Fruit fly (Drosophila melanogaster) S2 (cell line): ENCODE data around the gene CG44774.

Experiments used
- CG8478 ChIP-seq: fragments of >200 bp; optimal IDR thresholded peaks from 2 replicates; lab custom pipeline; 2018
- CTCF ChIP-seq, 2 experiments: fragments of >200 bp; optimal IDR thresholded peaks; 2 replicates each; lab custom pipeline; 2018

DNA sequence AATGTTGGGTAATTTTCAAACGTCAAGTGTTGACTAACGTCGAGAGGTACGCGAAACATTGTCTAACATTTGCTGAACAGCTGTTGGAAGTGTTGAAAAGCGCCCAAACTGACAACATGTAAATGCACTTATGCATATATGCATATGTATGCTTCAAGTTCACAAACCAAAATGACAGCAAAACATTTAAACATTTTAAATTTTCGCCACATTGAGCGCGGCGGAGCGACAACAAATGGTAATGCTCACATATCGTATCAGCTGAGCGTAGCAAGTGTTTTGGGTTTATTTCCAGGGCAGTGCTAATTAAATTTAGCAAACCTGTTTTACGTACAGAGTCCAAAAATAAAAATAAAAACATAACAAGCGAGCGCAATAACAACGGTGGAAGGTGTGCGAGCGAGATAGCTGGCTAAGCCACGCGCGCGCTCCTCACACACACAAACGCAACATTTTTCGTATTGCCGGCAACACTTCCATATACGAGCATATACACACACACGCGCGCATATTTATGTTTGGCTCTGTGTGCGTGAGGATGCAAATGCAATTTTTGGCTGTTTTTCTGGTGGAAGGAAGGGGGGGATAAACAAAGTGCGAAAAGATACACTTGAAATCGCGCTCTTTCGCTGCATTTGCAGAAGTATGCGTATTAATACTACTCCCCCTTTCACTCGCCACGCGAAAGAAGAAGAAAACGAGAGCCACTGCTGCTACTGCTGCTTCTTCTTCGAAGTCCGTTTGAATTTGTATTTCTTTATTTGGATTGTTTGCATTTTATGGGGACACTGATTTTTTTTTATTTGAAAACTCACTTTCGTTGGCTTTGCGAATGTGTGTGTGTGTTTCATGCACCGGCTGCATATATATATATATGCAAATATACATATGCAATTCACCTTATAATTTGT lies 7.5 kb downstream of the CG44774 start:
- no peak for TF ChIP-seq CTCF (optimal IDR thresholded peaks at IDR 0.05; lab: Kevin White, UChicago)
- TF ChIP-seq CG8478 (lab: Kevin White, UChicago), result no peak
